Fruit fly (Drosophila melanogaster) whole organism, embryonic: Measurements from ENCODE around the gene Ac78C.

ENCODE experiments used
- Adf1 ChIP-seq: fragments of 200-800 bp; sonication (Bioruptor generic); IDR thresholded peaks from 2 replicates; pipeline ENCODE4 v1.3.6; 2022; ENCODE audit warnings: missing biosample characterization, missing genetic modification characterization
- CG11085 ChIP-seq: fragments of 200-800 bp; sonication (Bioruptor generic); IDR thresholded peaks from 2 replicates; pipeline ENCODE4 v1.3.6; 2022; ENCODE audit warnings: missing biosample characterization, missing genetic modification characterization
- CG12219 ChIP-seq: fragments of 200-800 bp; sonication (Bioruptor generic); optimal IDR thresholded peaks from 3 replicates; lab custom pipeline; 2018; ENCODE audit warnings: missing biosample characterization, mild to moderate bottlenecking, missing genetic modification characterization
- CG13123 ChIP-seq: fragments of 200-800 bp; sonication (Bioruptor generic); optimal IDR thresholded peaks from 2 replicates; lab custom pipeline; 2016; ENCODE audit warnings: missing biosample characterization, missing genetic modification characterization
- CG15514 ChIP-seq: fragments of 200-800 bp; sonication (Bioruptor generic); optimal IDR thresholded peaks from 3 replicates; lab custom pipeline; 2017; ENCODE audit warnings: missing biosample characterization, missing genetic modification characterization, mild to moderate bottlenecking, moderate library complexity, missing genetic modification reagents
- CG16863 ChIP-seq: fragments of 200-800 bp; sonication (Bioruptor generic); optimal IDR thresholded peaks from 3 replicates; lab custom pipeline; 2016; ENCODE audit warnings: missing biosample characterization, missing genetic modification characterization
- CG17186 ChIP-seq: fragments of 200-800 bp; sonication (Bioruptor generic); optimal IDR thresholded peaks from 3 replicates; lab custom pipeline; 2017; ENCODE audit warnings: missing biosample characterization, missing genetic modification reagents, missing genetic modification characterization
- CG17328 ChIP-seq: fragments of 200-800 bp; sonication (Bioruptor generic); IDR thresholded peaks from 2 replicates; pipeline ENCODE4 v1.3.6; 2022; ENCODE audit warnings: missing biosample characterization, missing genetic modification characterization
- CG17612 ChIP-seq: fragments of 200-800 bp; sonication (Bioruptor generic); IDR thresholded peaks from 2 replicates; pipeline ENCODE4 v1.3.6; 2022; ENCODE audit warnings: missing biosample characterization, missing genetic modification characterization
- CG1832 ChIP-seq: fragments of 200-800 bp; sonication (Bioruptor generic); optimal IDR thresholded peaks from 2 replicates; lab custom pipeline; 2017; ENCODE audit warnings: missing biosample characterization, mild to moderate bottlenecking, missing genetic modification characterization, inconsistent platforms
- CG18476 ChIP-seq: fragments of 200-800 bp; sonication (Bioruptor generic); optimal IDR thresholded peaks from 2 replicates; lab custom pipeline; 2016; ENCODE audit warnings: missing biosample characterization, mild to moderate bottlenecking, missing genetic modification characterization
- CG2678 ChIP-seq: fragments of 200-800 bp; sonication (Bioruptor generic); optimal IDR thresholded peaks from 3 replicates; lab custom pipeline; 2019; ENCODE audit warnings: missing biosample characterization, mild to moderate bottlenecking, missing genetic modification characterization, moderate library complexity
- CG2875 ChIP-seq: fragments of 200-800 bp; sonication (Bioruptor generic); optimal IDR thresholded peaks from 2 replicates; lab custom pipeline; 2017; ENCODE audit warnings: missing biosample characterization, mild to moderate bottlenecking, missing genetic modification characterization, missing genetic modification reagents
- CG31365 ChIP-seq: fragments of 200-800 bp; sonication (Bioruptor generic); optimal IDR thresholded peaks from 2 replicates; lab custom pipeline; 2018; ENCODE audit warnings: missing biosample characterization, mild to moderate bottlenecking, missing genetic modification characterization
- CG32767 ChIP-seq: fragments of 200-800 bp; sonication (Bioruptor generic); IDR thresholded peaks from 2 replicates; pipeline ENCODE4 v1.3.6; 2022; ENCODE audit warnings: missing biosample characterization, missing genetic modification characterization
- CG32772 ChIP-seq: fragments of 200-800 bp; sonication (Bioruptor generic); IDR thresholded peaks from 2 replicates; pipeline ENCODE4 v1.3.6; 2022; ENCODE audit warnings: missing biosample characterization, missing genetic modification characterization
- CG4360 ChIP-seq: fragments of 200-800 bp; sonication (Bioruptor generic); IDR thresholded peaks from 2 replicates; pipeline ENCODE4 v1.3.6; 2022; ENCODE audit warnings: missing biosample characterization, missing genetic modification characterization
- CG5180 ChIP-seq: fragments of 200-800 bp; sonication (Bioruptor generic); optimal IDR thresholded peaks from 3 replicates; lab custom pipeline; 2017; ENCODE audit warnings: missing biosample characterization, missing genetic modification characterization, mild to moderate bottlenecking, moderate library complexity, missing genetic modification reagents
- CG7928 ChIP-seq: fragments of 200-800 bp; sonication (Bioruptor generic); optimal IDR thresholded peaks from 2 replicates; lab custom pipeline; 2017; ENCODE audit warnings: missing biosample characterization, mild to moderate bottlenecking, missing genetic modification characterization
- CG8359 ChIP-seq: fragments of 200-800 bp; sonication (Bioruptor generic); optimal IDR thresholded peaks from 2 replicates; lab custom pipeline; 2017; ENCODE audit warnings: missing biosample characterization, mild to moderate bottlenecking, missing genetic modification characterization, borderline replicate concordance
- CG9215 ChIP-seq: fragments of 200-800 bp; sonication (Bioruptor generic); IDR thresholded peaks from 2 replicates; pipeline ENCODE4 v1.3.6; 2022; ENCODE audit warnings: missing biosample characterization, missing genetic modification characterization
- CG9727 ChIP-seq: fragments of 200-800 bp; sonication (Bioruptor generic); optimal IDR thresholded peaks from 3 replicates; lab custom pipeline; 2017; ENCODE audit warnings: missing biosample characterization, mild to moderate bottlenecking, missing genetic modification characterization
- Chrac-16 ChIP-seq: fragments of 200-800 bp; sonication (Bioruptor generic); optimal IDR thresholded peaks from 3 replicates; lab custom pipeline; 2016; ENCODE audit warnings: missing biosample characterization, missing genetic modification characterization
- D19B ChIP-seq: fragments of 200-800 bp; sonication (Bioruptor generic); optimal IDR thresholded peaks from 2 replicates; lab custom pipeline; 2017; ENCODE audit warnings: missing biosample characterization, mild to moderate bottlenecking, missing genetic modification characterization
- Dref ChIP-seq: fragments of 200-800 bp; sonication (Bioruptor generic); IDR thresholded peaks from 2 replicates; pipeline ENCODE4 v1.3.6; 2022; ENCODE audit warnings: missing biosample characterization, missing genetic modification characterization
- Drgx ChIP-seq: fragments of 200-800 bp; sonication (Bioruptor generic); IDR thresholded peaks from 2 replicates; pipeline ENCODE4 v1.3.6; 2022; ENCODE audit warnings: missing biosample characterization, missing genetic modification characterization
- Elba2 ChIP-seq: fragments of 200-800 bp; sonication (Bioruptor generic); optimal IDR thresholded peaks from 3 replicates; lab custom pipeline; 2016; ENCODE audit warnings: missing biosample characterization, missing genetic modification characterization
- Gsc ChIP-seq: fragments of 200-800 bp; sonication (Bioruptor generic); IDR thresholded peaks from 2 replicates; pipeline ENCODE4 v1.3.6; 2022; ENCODE audit warnings: missing biosample characterization, missing genetic modification characterization
- Hmr ChIP-seq: fragments of 200-800 bp; sonication (Bioruptor generic); optimal IDR thresholded peaks from 3 replicates; lab custom pipeline; 2017; ENCODE audit warnings: mild to moderate bottlenecking, missing biosample characterization, missing genetic modification reagents, missing genetic modification characterization
- NK7.1 ChIP-seq: fragments of 200-800 bp; sonication (Bioruptor generic); optimal IDR thresholded peaks from 3 replicates; lab custom pipeline; 2016; ENCODE audit warnings: missing biosample characterization, missing genetic modification characterization
- Nf-YA ChIP-seq: fragments of 200-800 bp; sonication (Bioruptor generic); IDR thresholded peaks from 2 replicates; pipeline ENCODE4 v1.3.6; 2022; ENCODE audit warnings: missing biosample characterization, missing genetic modification characterization
- Rfx ChIP-seq: fragments of 200-800 bp; sonication (Bioruptor generic); IDR thresholded peaks from 2 replicates; pipeline ENCODE4 v1.3.6; 2022; ENCODE audit warnings: missing biosample characterization, missing genetic modification characterization
- Scr ChIP-seq: fragments of 200-800 bp; sonication (Bioruptor generic); IDR thresholded peaks from 2 replicates; pipeline ENCODE4 v1.3.6; 2022; ENCODE audit warnings: missing biosample characterization, missing genetic modification characterization; ENCODE audit not compliant: partially characterized antibody
- Six4 ChIP-seq: fragments of 200-800 bp; sonication (Bioruptor generic); optimal IDR thresholded peaks from 2 replicates; lab custom pipeline; 2016; ENCODE audit warnings: missing biosample characterization, missing genetic modification characterization
- Xrp1 ChIP-seq: fragments of 200-800 bp; sonication (Bioruptor generic); IDR thresholded peaks from 2 replicates; pipeline ENCODE4 v1.3.6; 2022; ENCODE audit warnings: missing biosample characterization, missing genetic modification characterization
- al ChIP-seq: fragments of 200-800 bp; sonication (Bioruptor generic); IDR thresholded peaks from 2 replicates; pipeline ENCODE4 v1.3.6; 2022; ENCODE audit warnings: missing biosample characterization, missing genetic modification characterization
- cato ChIP-seq: fragments of 200-800 bp; sonication (Bioruptor generic); optimal IDR thresholded peaks from 2 replicates; lab custom pipeline; 2016; ENCODE audit warnings: missing biosample characterization, missing genetic modification characterization, borderline replicate concordance
- dysf ChIP-seq: fragments of 200-800 bp; sonication (Bioruptor generic); IDR thresholded peaks from 3 replicates; pipeline ENCODE4 v1.3.6; 2022; ENCODE audit warnings: missing biosample characterization, missing genetic modification characterization
- eyg ChIP-seq: fragments of 200-800 bp; sonication (Bioruptor generic); optimal IDR thresholded peaks from 3 replicates; lab custom pipeline; 2016; ENCODE audit warnings: missing biosample characterization, missing genetic modification characterization
- fru ChIP-seq: fragments of >200 bp; optimal IDR thresholded peaks from 2 replicates; lab custom pipeline; 2017
- her ChIP-seq: fragments of 200-800 bp; sonication (Bioruptor generic); optimal IDR thresholded peaks from 2 replicates; lab custom pipeline; 2016; ENCODE audit warnings: missing biosample characterization, missing genetic modification characterization
- hth ChIP-seq: fragments of >200 bp; optimal IDR thresholded peaks from 2 replicates; lab custom pipeline; 2017; ENCODE audit warnings: inconsistent platforms
- kni ChIP-seq: fragments of 200-800 bp; sonication (Bioruptor generic); optimal IDR thresholded peaks from 3 replicates; lab custom pipeline; 2017; ENCODE audit warnings: mild to moderate bottlenecking, missing biosample characterization, missing genetic modification reagents, missing genetic modification characterization
- knrl ChIP-seq: fragments of 200-800 bp; sonication (Bioruptor generic); IDR thresholded peaks from 3 replicates; pipeline ENCODE4 v1.3.6; 2022; ENCODE audit warnings: missing biosample characterization, missing genetic modification characterization; ENCODE audit not compliant: partially characterized antibody
- mirr ChIP-seq: fragments of 200-800 bp; sonication (Bioruptor generic); optimal IDR thresholded peaks from 3 replicates; lab custom pipeline; 2018; ENCODE audit warnings: missing biosample characterization, mild to moderate bottlenecking, missing genetic modification characterization
- oc ChIP-seq: fragments of 200-800 bp; sonication (Bioruptor generic); optimal IDR thresholded peaks from 2 replicates; lab custom pipeline; 2018; ENCODE audit warnings: missing biosample characterization, mild to moderate bottlenecking, missing genetic modification characterization, moderate library complexity
- run ChIP-seq: fragments of 200-800 bp; sonication (Bioruptor generic); optimal IDR thresholded peaks from 3 replicates; lab custom pipeline; 2018; ENCODE audit warnings: missing biosample characterization, mild to moderate bottlenecking, missing genetic modification characterization
- salm ChIP-seq: fragments of 200-800 bp; sonication (Bioruptor generic); optimal IDR thresholded peaks from 2 replicates; lab custom pipeline; 2018; ENCODE audit warnings: missing biosample characterization, mild to moderate bottlenecking, missing genetic modification characterization
- sens ChIP-seq: fragments of 200-800 bp; sonication (Bioruptor generic); peaks from one replicate; lab custom pipeline; 2016; ENCODE audit warnings: missing biosample characterization, missing genetic modification characterization
- slp2 ChIP-seq: fragments of 200-800 bp; sonication (Bioruptor generic); optimal IDR thresholded peaks from 2 replicates; lab custom pipeline; 2016; ENCODE audit warnings: missing biosample characterization, missing genetic modification characterization
- tin ChIP-seq: fragments of 200-800 bp; sonication (Bioruptor generic); optimal IDR thresholded peaks from 3 replicates; lab custom pipeline; 2016; ENCODE audit warnings: missing biosample characterization, missing genetic modification characterization
- unc-4 ChIP-seq: fragments of 200-800 bp; sonication (Bioruptor generic); IDR thresholded peaks from 2 replicates; pipeline ENCODE4 v1.3.6; 2022; ENCODE audit warnings: missing biosample characterization, missing genetic modification characterization; ENCODE audit not compliant: partially characterized antibody
- yki ChIP-seq: fragments of >200 bp; optimal IDR thresholded peaks from 3 replicates; lab custom pipeline; 2018
- zfh1 ChIP-seq: fragments of 200-800 bp; sonication (Bioruptor generic); IDR thresholded peaks from 3 replicates; pipeline ENCODE4 v1.3.6; 2022; ENCODE audit warnings: missing biosample characterization, missing genetic modification characterization

Ac78C gene

dm6 chr3L:21130839-21131410 lies 40.8 kb downstream of the Ac78C start, which contains the start of gene ko (continued):
- TF ChIP-seq tin (GFP tag; lab: Kevin White, UChicago) (no peak), CG2678 (tag; lab: Kevin White, UChicago) (no peak), CG2875 (GFP tag; lab: Kevin White, UChicago) (peak; percentile 76), her (GFP tag; lab: Kevin White, UChicago) (peak; percentile 11), CG9727 (peak; percentile 32), fru (lab: Kevin White, UChicago) (no peak), Gsc (no peak), Rfx (GFP tag; lab: Robert Waterston, UW) (no peak), CG7928 (GFP tag; lab: Kevin White, UChicago) (no peak), CG17328 (GFP tag; lab: Robert Waterston, UW) (peak; percentile 68), CG32772 (GFP tag; lab: Robert Waterston, UW) (no peak), slp2 (GFP tag; lab: Kevin White, UChicago) (no peak), Drgx (GFP tag; lab: Robert Waterston, UW) (no peak), Dref (no peak), CG11085 (GFP tag; lab: Robert Waterston, UW) (no peak), D19B (no peak), knrl (no peak), Adf1 (GFP tag; lab: Robert Waterston, UW) (no peak), Chrac-16 (GFP tag; lab: Kevin White, UChicago) (no peak), kni (GFP tag; lab: Kevin White, UChicago) (peak; percentile 84), CG13123 (GFP tag; lab: Kevin White, UChicago) (peak; percentile 9), Hmr (no peak), hth (lab: Kevin White, UChicago) (no peak), mirr (no peak), CG17612 (no peak), CG31365 (tag; lab: Kevin White, UChicago) (peak; percentile 30), yki (lab: Kevin White, UChicago) (no peak), Six4 (GFP tag; lab: Kevin White, UChicago) (peak; percentile 15), Nf-YA (GFP tag; lab: Robert Waterston, UW) (no peak), CG32767 (no peak), Elba2 (no peak), eyg (GFP tag; lab: Kevin White, UChicago) (no peak), CG18476 (GFP tag; lab: Kevin White, UChicago) (no peak), CG9215 (GFP tag; lab: Robert Waterston, UW) (no peak), Xrp1 (GFP tag; lab: Robert Waterston, UW) (peak; percentile 67), salm (tag; lab: Kevin White, UChicago) (peak; percentile 49), NK7.1 (GFP tag; lab: Kevin White, UChicago) (peak; percentile 29)

dm6 chr3L:21129682-21130081 lies 42.0 kb downstream of the Ac78C start:
- TF ChIP-seq CG1832 (GFP tag; lab: Kevin White, UChicago), result peak; percentile 46
- 0 out of 3 replicates have a peak, but pooled peaks have one; percentile 8 for TF ChIP-seq zfh1 (GFP tag; lab: Robert Waterston, UW)
- peak; percentile 59 for TF ChIP-seq sens (GFP tag; lab: Kevin White, UChicago)
- TF ChIP-seq al (GFP tag; lab: Robert Waterston, UW), result no peak
- TF ChIP-seq run (tag; lab: Kevin White, UChicago), result no peak
- no peak for TF ChIP-seq cato (GFP tag; lab: Kevin White, UChicago)
- TF ChIP-seq dysf, result no peak
- peak; percentile 62 for TF ChIP-seq CG5180 (GFP tag; lab: Kevin White, UChicago)
- TF ChIP-seq CG15514 (GFP tag; lab: Kevin White, UChicago), result no peak
- peak; percentile 80 for TF ChIP-seq CG4360 (GFP tag; lab: Robert Waterston, UW)
- no peak for TF ChIP-seq unc-4 (GFP tag; lab: Robert Waterston, UW)
- TF ChIP-seq CG8359, result no peak
- no peak for TF ChIP-seq Scr (GFP tag; lab: Robert Waterston, UW)
- no peak for TF ChIP-seq CG12219 (GFP tag; lab: Kevin White, UChicago)
- TF ChIP-seq CG16863, result no peak
- TF ChIP-seq CG17186 (GFP tag; lab: Kevin White, UChicago), result no peak
- no peak for TF ChIP-seq mirr
- TF ChIP-seq oc, result no peak
